Worm (Caenorhabditis elegans): ENCODE measurements around the gene dct-15.

DNA sequence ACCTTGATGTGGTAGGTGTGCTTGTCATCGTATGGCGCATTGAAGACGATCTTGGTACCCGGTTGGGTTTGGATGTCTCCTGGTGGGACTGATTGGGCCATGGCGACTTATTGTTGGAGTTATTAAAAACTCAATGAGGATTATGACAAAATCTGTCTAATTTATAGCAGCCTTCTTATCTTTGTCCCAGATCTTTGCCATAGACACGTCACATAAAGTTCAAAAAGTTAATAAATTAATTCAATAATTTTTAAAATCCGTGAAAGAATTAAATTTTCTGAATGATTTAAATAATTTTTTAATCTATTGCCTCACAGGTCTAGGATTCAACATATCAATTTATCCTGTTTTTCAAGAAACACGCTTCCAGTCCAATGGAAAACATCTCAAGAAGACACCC lies 25.8 kb upstream of the dct-15 start, which contains the start of gene msp-81:
- TF ChIP-seq mls-2 (tag; optimal IDR thresholded peaks at IDR 0.05) (no peak), snpc-4 (tag; optimal IDR thresholded peaks at IDR 0.05) (no peak), blmp-1 (tag; optimal IDR thresholded peaks at IDR 0.05) (no peak), ceh-39 (tag; optimal IDR thresholded peaks at IDR 0.05) (no peak), mab-5 (tag; optimal IDR thresholded peaks at IDR 0.05) (no peak), ztf-11 (tag; optimal IDR thresholded peaks at IDR 0.05) (no peak), nhr-76 (tag; optimal IDR thresholded peaks at IDR 0.05) (no peak), elt-3 (tag; optimal IDR thresholded peaks at IDR 0.05) (no peak), pha-4 (tag; optimal IDR thresholded peaks at IDR 0.05) (no peak), cnd-1 (tag; optimal IDR thresholded peaks at IDR 0.05) (no peak)
